Worm (Caenorhabditis elegans) whole organism, midembryonic: ENCODE data around the gene C05D12.1.

ENCODE experiments used
- T22C8.4 ChIP-seq: fragments of 200-800 bp; sonication (Bioruptor generic); IDR thresholded peaks from 2 replicates; pipeline ENCODE4 v1.3.6; 2022; ENCODE audit warnings: missing genetic modification characterization, missing compliant biosample characterization
- cog-1 ChIP-seq: sonication (generic microtip); optimal IDR thresholded peaks from 2 replicates; lab custom pipeline; 2016; ENCODE audit warnings: missing genetic modification characterization, missing compliant biosample characterization
- flt-1 ChIP-seq: fragments of 200-800 bp; sonication (Bioruptor generic); IDR thresholded peaks from 2 replicates; pipeline ENCODE4 v1.3.6; 2022; ENCODE audit warnings: missing genetic modification characterization, missing compliant biosample characterization
- klf-2 ChIP-seq: fragments of 200-800 bp; sonication (Bioruptor generic); conservative IDR thresholded peaks from 2 replicates; pipeline ENCODE4 v1.3.6; 2022; ENCODE audit warnings: missing genetic modification reagents, missing genetic modification characterization, missing compliant biosample characterization
- med-1 ChIP-seq: sonication (generic microtip); optimal IDR thresholded peaks from 2 replicates; lab custom pipeline; 2017; ENCODE audit warnings: missing genetic modification characterization, mild to moderate bottlenecking, missing compliant biosample characterization, antibody characterized with exemption, missing genetic modification reagents; ENCODE audit not compliant: insufficient read depth
- ref-1 ChIP-seq: fragments of 200-800 bp; sonication (Bioruptor generic); conservative IDR thresholded peaks from 2 replicates; pipeline ENCODE4 v1.3.6; 2022; ENCODE audit warnings: missing genetic modification reagents, missing genetic modification characterization, missing compliant biosample characterization
- tab-1 ChIP-seq: fragments of 200-800 bp; sonication (Bioruptor generic); IDR thresholded peaks from 2 replicates; pipeline ENCODE4 v1.3.6; 2022; ENCODE audit warnings: missing genetic modification characterization, missing compliant biosample characterization
- ztf-23 ChIP-seq: fragments of 200-800 bp; sonication (Bioruptor generic); IDR thresholded peaks from 2 replicates; pipeline ENCODE4 v1.3.6; 2022; ENCODE audit warnings: missing genetic modification reagents, missing genetic modification characterization, missing compliant biosample characterization
- ztf-29 ChIP-seq: fragments of 200-800 bp; sonication (Bioruptor generic); IDR thresholded peaks from 2 replicates; pipeline ENCODE4 v1.3.6; 2022; ENCODE audit warnings: missing genetic modification reagents, missing genetic modification characterization, missing compliant biosample characterization

DNA sequence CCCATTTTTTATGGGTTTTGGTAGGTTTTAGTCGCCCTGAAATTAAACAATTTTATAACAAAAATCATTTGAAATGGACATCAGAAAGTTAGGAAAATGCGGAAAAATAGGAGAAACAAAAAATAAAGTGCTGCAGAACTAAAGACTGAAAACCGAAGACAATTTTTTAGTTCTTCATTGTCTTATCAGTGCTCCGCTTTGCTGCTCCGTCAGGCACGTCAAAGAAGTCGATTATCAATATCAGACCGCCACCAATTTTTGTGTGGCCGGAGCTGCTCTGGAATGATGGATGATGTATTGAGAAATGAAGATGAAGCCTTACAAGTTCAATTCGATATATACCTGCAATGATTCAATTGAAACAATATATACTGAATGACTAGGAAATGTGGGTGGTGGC lies 22.8 kb upstream of the C05D12.1 start, which contains the start of gene vha-6:
- TF ChIP-seq klf-2 (GFP tag; lab: Robert Waterston, UW) (no peak), flt-1 (GFP tag; lab: Robert Waterston, UW) (no peak), ztf-29 (GFP tag; lab: Robert Waterston, UW) (no peak), ref-1 (no peak), tab-1 (GFP tag; lab: Robert Waterston, UW) (no peak), cog-1 (tag; lab: Kevin White, UChicago) (no peak), med-1 (no peak), ztf-23 (no peak), T22C8.4 (GFP tag; lab: Robert Waterston, UW) (no peak)
